Fruit fly (Drosophila melanogaster): ENCODE measurements around the gene CG42245.
A peak's percentile ranks its signal among the peaks of the same experiment; 100 is the strongest.

The CG42245 gene

DNA sequence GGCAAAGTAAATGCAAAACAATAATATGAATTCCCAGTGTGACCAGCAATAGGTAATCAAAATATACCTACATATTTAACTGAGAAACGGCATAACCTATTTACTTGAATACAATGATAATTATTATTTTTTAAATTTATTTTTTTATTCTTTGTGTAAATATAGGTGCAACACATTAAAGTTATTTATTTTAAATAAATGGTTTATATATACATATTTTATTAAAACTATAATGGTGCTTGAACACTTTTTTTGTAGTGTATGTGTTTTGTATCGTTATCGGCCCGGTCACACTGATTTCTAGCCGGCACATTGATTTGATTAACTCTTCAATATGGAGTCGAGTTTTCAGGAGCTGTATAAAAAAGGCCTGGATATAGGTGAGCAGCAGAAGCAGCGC lies 20.3 kb downstream of the CG42245 start, which contains the start of the genes ProRS-m, CG42304 and Snup (continued):
- TF ChIP-seq CG12219 (GFP tag; optimal IDR thresholded peaks at IDR 0.05) = no peak
- TF ChIP-seq CG9727 (GFP tag; optimal IDR thresholded peaks at IDR 0.05) = peak; percentile 56
- no peak for TF ChIP-seq h (optimal IDR thresholded peaks at IDR 0.05)
- no peak for TF ChIP-seq B-H1 (GFP tag; IDR thresholded peaks at IDR 0.05)
- TF ChIP-seq scrt (GFP tag; optimal IDR thresholded peaks at IDR 0.05) = peak; percentile 13
- TF ChIP-seq Trl (optimal IDR thresholded peaks at IDR 0.05) = no peak
- TF ChIP-seq Trl (GFP tag; optimal IDR thresholded peaks at IDR 0.05) = no peak
- TF ChIP-seq CG14860 (GFP tag; IDR thresholded peaks at IDR 0.05; ENCODE audit: partially characterized antibody) = no peak
- TF ChIP-seq CG30431 (GFP tag; optimal IDR thresholded peaks at IDR 0.05) = no peak
- TF ChIP-seq zf30C (GFP tag; optimal IDR thresholded peaks at IDR 0.05) = peak; percentile 81
- peak; percentile 18; the same call in 1 of the 2 replicates for TF ChIP-seq sob (GFP tag; IDR thresholded peaks at IDR 0.05)
- TF ChIP-seq CHES-1-like (GFP tag; optimal IDR thresholded peaks at IDR 0.05) = no peak
- TF ChIP-seq CG1602 (GFP tag; optimal IDR thresholded peaks at IDR 0.05) = peak; percentile 25
- no peak for TF ChIP-seq dmrt99B (tag; optimal IDR thresholded peaks at IDR 0.05)
- TF ChIP-seq CG5245 (GFP tag; optimal IDR thresholded peaks at IDR 0.05) = no peak
- peak; percentile 68 for TF ChIP-seq CG14667 (GFP tag; IDR thresholded peaks at IDR 0.05)
- no peak for TF ChIP-seq CG3163 (GFP tag; optimal IDR thresholded peaks at IDR 0.05)
- TF ChIP-seq chif (GFP tag; optimal IDR thresholded peaks at IDR 0.05) = no peak
- TF ChIP-seq HHEX (GFP tag; optimal IDR thresholded peaks at IDR 0.05) = no peak
- no peak for TF ChIP-seq grau (tag; optimal IDR thresholded peaks at IDR 0.05)
- TF ChIP-seq Ets97D (GFP tag; optimal IDR thresholded peaks at IDR 0.05) = no peak
- TF ChIP-seq aop (GFP tag; IDR thresholded peaks at IDR 0.05) = no peak
- TF ChIP-seq tx (GFP tag; optimal IDR thresholded peaks at IDR 0.05) = no peak
- no peak for TF ChIP-seq Six4 (GFP tag; optimal IDR thresholded peaks at IDR 0.05)
- TF ChIP-seq Bgb (GFP tag; IDR thresholded peaks at IDR 0.05; ENCODE audit: partially characterized antibody) = no peak
- no peak for TF ChIP-seq amos (GFP tag; IDR thresholded peaks at IDR 0.05; ENCODE audit: partially characterized antibody)
- TF ChIP-seq z (GFP tag; IDR thresholded peaks at IDR 0.05) = no peak
- TF ChIP-seq zfh1 (GFP tag; IDR thresholded peaks at IDR 0.05) = 0 out of 3 replicates have a peak, but pooled peaks have one; percentile 53
- TF ChIP-seq CG16815 (GFP tag; optimal IDR thresholded peaks at IDR 0.05) = no peak
- peak; percentile 82 for TF ChIP-seq Awh (GFP tag; IDR thresholded peaks at IDR 0.05)
- TF ChIP-seq CG12236 (GFP tag; optimal IDR thresholded peaks at IDR 0.05) = no peak
- no peak for TF ChIP-seq CG34376 (GFP tag; optimal IDR thresholded peaks at IDR 0.05)
- no peak for TF ChIP-seq Asciz (GFP tag; optimal IDR thresholded peaks at IDR 0.05)
- TF ChIP-seq psq (GFP tag; optimal IDR thresholded peaks at IDR 0.05) = no peak
- TF ChIP-seq CG6175 (GFP tag; IDR thresholded peaks at IDR 0.05) = no peak
- no peak for TF ChIP-seq nerfin-2 (GFP tag; IDR thresholded peaks at IDR 0.05; ENCODE audit: partially characterized antibody)
- 0 out of 2 replicates have a peak, but pooled peaks have one; percentile 36 for TF ChIP-seq wdn (GFP tag; IDR thresholded peaks at IDR 0.05)
- no peak for TF ChIP-seq Hr39 (optimal IDR thresholded peaks at IDR 0.05)
- no peak for TF ChIP-seq CG9817 (tag; optimal IDR thresholded peaks at IDR 0.05)
- TF ChIP-seq vfl (GFP tag; optimal IDR thresholded peaks at IDR 0.05) = no peak
- peak; percentile 29 for TF ChIP-seq ewg (GFP tag; optimal IDR thresholded peaks at IDR 0.05)
- peak; percentile 37 for TF ChIP-seq CG30403 (GFP tag; optimal IDR thresholded peaks at IDR 0.05)
- TF ChIP-seq caup (GFP tag; optimal IDR thresholded peaks at IDR 0.05; ENCODE audit: severe bottlenecking) = no peak
- no peak for TF ChIP-seq D19B (GFP tag; optimal IDR thresholded peaks at IDR 0.05)
- TF ChIP-seq Adf1 (GFP tag; IDR thresholded peaks at IDR 0.05) = no peak
- TF ChIP-seq YL-1 (GFP tag; optimal IDR thresholded peaks at IDR 0.05) = no peak
- TF ChIP-seq CG4424 (GFP tag; optimal IDR thresholded peaks at IDR 0.05) = no peak
- TF ChIP-seq Mrtf (GFP tag; IDR thresholded peaks at IDR 0.05) = no peak
- no peak for TF ChIP-seq bsh (GFP tag; optimal IDR thresholded peaks at IDR 0.05)
- TF ChIP-seq Hr3 (GFP tag; optimal IDR thresholded peaks at IDR 0.05) = peak; percentile 58
- no peak for TF ChIP-seq CrebB (tag; optimal IDR thresholded peaks at IDR 0.05)
- peak; percentile 58; the same call in 1 of the 2 replicates for TF ChIP-seq peb (GFP tag; IDR thresholded peaks at IDR 0.05)
- no peak for TF ChIP-seq CG16813 (GFP tag; IDR thresholded peaks at IDR 0.05; ENCODE audit: partially characterized antibody)
